Fruit fly (Drosophila melanogaster): Measurements from ENCODE around the gene Ugt49B2.

dm6 chr3R:21348367-21349038 is 51.0 kb downstream of the Ugt49B2 start:
- TF ChIP-seq CG12768 (GFP tag; optimal IDR thresholded peaks at IDR 0.05) (no peak), pad (GFP tag; optimal IDR thresholded peaks at IDR 0.05) (no peak), CG7045 (GFP tag; optimal IDR thresholded peaks at IDR 0.05) (no peak), tj (GFP tag; optimal IDR thresholded peaks at IDR 0.05) (peak; percentile 45), Hr96 (GFP tag; optimal IDR thresholded peaks at IDR 0.05) (no peak), Mnt (GFP tag; optimal IDR thresholded peaks at IDR 0.05) (no peak), CG33017 (tag; optimal IDR thresholded peaks at IDR 0.05) (no peak), CG14711 (tag; optimal IDR thresholded peaks at IDR 0.05) (no peak), Clk (GFP tag; optimal IDR thresholded peaks at IDR 0.05) (no peak), bab1 (GFP tag; optimal IDR thresholded peaks at IDR 0.05) (peak; percentile 33), cic (GFP tag; optimal IDR thresholded peaks at IDR 0.05) (no peak), CG1620 (GFP tag; optimal IDR thresholded peaks at IDR 0.05) (no peak), CG7101 (tag; optimal IDR thresholded peaks at IDR 0.05) (no peak), CG11617 (GFP tag; optimal IDR thresholded peaks at IDR 0.05) (no peak)
